Worm (Caenorhabditis elegans) whole organism, L2 larva: ENCODE data around the gene Y57E12B.4.

ENCODE experiments used
- R02D3.7 ChIP-seq: fragments of 150-350 bp; optimal IDR thresholded peaks from 2 replicates; lab custom pipeline; 2014; ENCODE audit warnings: missing biosample characterization, missing genetic modification characterization
- ama-1 ChIP-seq: fragments of 150-350 bp; optimal IDR thresholded peaks from 2 replicates; lab custom pipeline; 2018; ENCODE audit warnings: inconsistent platforms
- ceh-16 ChIP-seq: fragments of 150-350 bp; optimal IDR thresholded peaks from 2 replicates; lab custom pipeline; 2014; ENCODE audit warnings: missing biosample characterization, missing genetic modification characterization
- ceh-82 ChIP-seq: fragments of 150-350 bp; optimal IDR thresholded peaks from 2 replicates; lab custom pipeline; 2014; ENCODE audit warnings: missing biosample characterization, missing genetic modification characterization
- crh-2 ChIP-seq: sonication (generic microtip); optimal IDR thresholded peaks from 2 replicates; lab custom pipeline; 2017; ENCODE audit warnings: missing biosample characterization, missing genetic modification characterization
- elt-3 ChIP-seq: sonication (generic microtip); optimal IDR thresholded peaks from 2 replicates; lab custom pipeline; 2017; ENCODE audit warnings: missing biosample characterization, missing genetic modification characterization
- fos-1 ChIP-seq: fragments of 150-350 bp; optimal IDR thresholded peaks from 2 replicates; lab custom pipeline; 2014; ENCODE audit warnings: missing biosample characterization, missing genetic modification characterization
- lin-11 ChIP-seq: fragments of 150-350 bp; sonication (generic microtip); optimal IDR thresholded peaks from 2 replicates; lab custom pipeline; 2014; ENCODE audit warnings: missing biosample characterization, missing genetic modification characterization, inconsistent platforms, mixed read lengths
- lin-13 ChIP-seq: fragments of 150-350 bp; optimal IDR thresholded peaks from 2 replicates; lab custom pipeline; 2014; ENCODE audit warnings: missing biosample characterization, missing genetic modification reagents, missing genetic modification characterization
- skn-1 ChIP-seq: sonication (generic microtip); optimal IDR thresholded peaks from 2 replicates; lab custom pipeline; 2017; ENCODE audit warnings: missing biosample characterization, missing genetic modification characterization
- snpc-4 ChIP-seq: fragments of 150-350 bp; optimal IDR thresholded peaks from 2 replicates; lab custom pipeline; 2014; ENCODE audit warnings: missing biosample characterization, missing genetic modification characterization
- unc-39 ChIP-seq: fragments of 150-350 bp; optimal IDR thresholded peaks from 2 replicates; lab custom pipeline; 2014; ENCODE audit warnings: missing biosample characterization, missing genetic modification characterization
- unc-55 ChIP-seq: fragments of 150-350 bp; sonication (generic microtip); optimal IDR thresholded peaks from 3 replicates; lab custom pipeline; 2014; ENCODE audit warnings: missing biosample characterization, missing genetic modification reagents, missing genetic modification characterization
- zag-1 ChIP-seq: fragments of 150-350 bp; optimal IDR thresholded peaks from 2 replicates; lab custom pipeline; 2014; ENCODE audit warnings: missing biosample characterization, missing genetic modification characterization

DNA sequence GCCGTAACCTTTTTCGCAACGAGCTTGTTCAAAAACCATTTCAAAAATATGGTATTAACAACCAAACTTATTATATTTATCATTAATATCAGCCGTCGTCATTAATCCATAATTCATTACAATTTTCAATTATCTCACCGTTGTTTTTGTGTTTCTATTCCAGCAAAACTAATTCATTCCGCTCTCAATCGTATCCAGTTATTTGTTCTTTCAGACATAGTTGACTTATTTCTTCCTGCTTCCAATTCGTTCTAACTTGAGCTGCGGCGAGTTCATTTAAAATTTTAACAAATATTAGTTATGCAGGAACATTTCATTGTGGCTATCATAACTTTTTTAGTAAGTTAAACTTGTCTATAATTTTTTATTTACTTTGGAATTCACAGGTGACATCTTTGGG is 28.7 kb upstream of the Y57E12B.4 start, which contains the start of gene srx-16:
- TF ChIP-seq elt-3 (tag; lab: Kevin White, UChicago) = no peak
- no peak for TF ChIP-seq zag-1
- TF ChIP-seq ceh-16 (tag; lab: Kevin White, UChicago) = no peak
- no peak for TF ChIP-seq unc-39 (tag; lab: Kevin White, UChicago)
- TF ChIP-seq snpc-4 (tag; lab: Kevin White, UChicago) = no peak
- TF ChIP-seq lin-11 = no peak
- TF ChIP-seq ceh-82 (tag; lab: Kevin White, UChicago) = no peak
- no peak for TF ChIP-seq ama-1 (lab: Kevin White, UChicago)
- TF ChIP-seq crh-2 (tag; lab: Kevin White, UChicago) = no peak
- TF ChIP-seq lin-13 (GFP tag; lab: Kevin White, UChicago) = no peak
- TF ChIP-seq unc-55 (GFP tag; lab: Kevin White, UChicago) = no peak
- no peak for TF ChIP-seq fos-1 (tag; lab: Kevin White, UChicago)
- no peak for TF ChIP-seq skn-1 (tag; lab: Kevin White, UChicago)
- TF ChIP-seq R02D3.7 = no peak
